Worm (Caenorhabditis elegans) whole organism, L1 larva: Measurements from ENCODE around the gene nlp-11.

ENCODE experiments used
- C04F5.9 ChIP-seq: sonication (generic microtip); optimal IDR thresholded peaks from 2 replicates; lab custom pipeline; 2016; ENCODE audit warnings: missing genetic modification characterization, missing compliant biosample characterization
- C34B4.2 ChIP-seq: sonication (generic microtip); optimal IDR thresholded peaks from 2 replicates; lab custom pipeline; 2017; ENCODE audit warnings: mild to moderate bottlenecking, missing genetic modification characterization, missing compliant biosample characterization
- aha-1 ChIP-seq: fragments of 150-350 bp; optimal IDR thresholded peaks from 2 replicates; lab custom pipeline; 2014; ENCODE audit warnings: missing biosample characterization, missing genetic modification characterization
- alr-1 ChIP-seq: fragments of 200-800 bp; sonication (Bioruptor generic); optimal IDR thresholded peaks from 2 replicates; lab custom pipeline; 2018; ENCODE audit warnings: borderline replicate concordance, mild to moderate bottlenecking, missing genetic modification characterization, missing compliant biosample characterization
- ceh-63 ChIP-seq: fragments of 200-800 bp; sonication (Bioruptor generic); optimal IDR thresholded peaks from 2 replicates; lab custom pipeline; 2018; ENCODE audit warnings: mild to moderate bottlenecking, missing genetic modification characterization, missing compliant biosample characterization
- ceh-8 ChIP-seq: fragments of 200-800 bp; sonication (Bioruptor generic); optimal IDR thresholded peaks from 2 replicates; lab custom pipeline; 2018; ENCODE audit warnings: mild to moderate bottlenecking, missing genetic modification characterization, moderate library complexity, missing compliant biosample characterization
- ceh-90 ChIP-seq: sonication (generic microtip); optimal IDR thresholded peaks from 2 replicates; lab custom pipeline; 2016; ENCODE audit warnings: missing genetic modification characterization, missing compliant biosample characterization
- dsc-1 ChIP-seq: sonication (generic microtip); optimal IDR thresholded peaks from 2 replicates; lab custom pipeline; 2016; ENCODE audit warnings: mild to moderate bottlenecking, missing genetic modification characterization, missing compliant biosample characterization
- efl-1 ChIP-seq, 4 experiments: fragments of 150-350 bp; optimal IDR thresholded peaks in 3 of 4; peaks in 1 of 4; 1 replicate in 1 of 4; 2 replicates in 3 of 4; lab custom pipeline; 2014; ENCODE audit warnings: missing biosample characterization in 2 of 4, missing genetic modification characterization in 2 of 4, missing genetic modification reagents in 2 of 4
- egl-13 ChIP-seq: sonication (generic microtip); optimal IDR thresholded peaks from 2 replicates; lab custom pipeline; 2016; ENCODE audit warnings: missing genotype, missing genetic modification reagents, missing genetic modification characterization, missing compliant biosample characterization
- elt-2 ChIP-seq: sonication (generic microtip); optimal IDR thresholded peaks from 2 replicates; lab custom pipeline; 2016; ENCODE audit warnings: missing genetic modification characterization, mild to moderate bottlenecking, inconsistent platforms, missing compliant biosample characterization, missing genetic modification reagents
- fkh-10 ChIP-seq: sonication (generic microtip); optimal IDR thresholded peaks from 2 replicates; lab custom pipeline; 2017; ENCODE audit warnings: missing biosample characterization, missing genetic modification reagents, missing genetic modification characterization
- fkh-8 ChIP-seq: sonication (generic microtip); optimal IDR thresholded peaks from 2 replicates; lab custom pipeline; 2016; ENCODE audit warnings: mild to moderate bottlenecking, missing genetic modification characterization, missing compliant biosample characterization
- grh-1 ChIP-seq: fragments of 200-800 bp; sonication (Bioruptor generic); IDR thresholded peaks from 2 replicates; pipeline ENCODE4 v1.3.6; 2022; ENCODE audit warnings: missing genetic modification reagents, missing genetic modification characterization, missing compliant biosample characterization
- hlh-17 ChIP-seq: fragments of 200-800 bp; sonication (Bioruptor generic); optimal IDR thresholded peaks from 2 replicates; lab custom pipeline; 2018; ENCODE audit warnings: missing genetic modification characterization, mild to moderate bottlenecking, missing compliant biosample characterization, moderate library complexity, borderline replicate concordance
- lin-13 ChIP-seq: fragments of 150-350 bp; optimal IDR thresholded peaks from 2 replicates; lab custom pipeline; 2014; ENCODE audit warnings: missing biosample characterization, missing genetic modification reagents, missing genetic modification characterization
- lin-14 ChIP-seq: fragments of 200-800 bp; sonication (Bioruptor generic); optimal IDR thresholded peaks from 2 replicates; lab custom pipeline; 2018; ENCODE audit warnings: mild to moderate bottlenecking, missing genetic modification characterization, moderate library complexity, missing compliant biosample characterization
- lin-15B ChIP-seq: fragments of 150-350 bp; sonication (generic microtip); optimal IDR thresholded peaks from 3 replicates; lab custom pipeline; 2014; ENCODE audit warnings: missing biosample characterization, missing genetic modification characterization
- lin-35 ChIP-seq, 2 experiments: fragments of 150-350 bp; optimal IDR thresholded peaks; 2 replicates each; lab custom pipeline; 2014; ENCODE audit warnings: missing biosample characterization in 2 of 2, missing genetic modification characterization in 2 of 2, missing genetic modification reagents in 2 of 2
- lsy-2 ChIP-seq, 2 experiments: fragments of 150-350 bp; optimal IDR thresholded peaks; 2 replicates each; lab custom pipeline; 2014; ENCODE audit warnings: missing biosample characterization in 2 of 2, missing genetic modification characterization in 2 of 2
- mdl-1 ChIP-seq, 2 experiments: fragments of 150-350 bp; optimal IDR thresholded peaks; 2 replicates each; lab custom pipeline; 2014 to 2017; ENCODE audit warnings: missing biosample characterization in 2 of 2, missing genetic modification characterization in 2 of 2, inconsistent platforms in 1 of 2
- mef-2 ChIP-seq: fragments of 150-350 bp; optimal IDR thresholded peaks from 2 replicates; lab custom pipeline; 2014; ENCODE audit warnings: missing biosample characterization, missing genetic modification characterization
- nhr-28 ChIP-seq: fragments of 150-350 bp; optimal IDR thresholded peaks from 2 replicates; lab custom pipeline; 2014; ENCODE audit warnings: missing biosample characterization, missing genetic modification characterization
- nhr-47 ChIP-seq: sonication (generic microtip); optimal IDR thresholded peaks from 2 replicates; lab custom pipeline; 2016; ENCODE audit warnings: mild to moderate bottlenecking, missing genetic modification characterization, moderate library complexity, missing compliant biosample characterization
- nhr-84 ChIP-seq: sonication (generic microtip); optimal IDR thresholded peaks from 2 replicates; lab custom pipeline; 2017; ENCODE audit warnings: missing biosample characterization, missing genetic modification characterization
- pag-3 ChIP-seq: sonication (generic microtip); optimal IDR thresholded peaks from 2 replicates; lab custom pipeline; 2017; ENCODE audit warnings: missing genetic modification characterization, mild to moderate bottlenecking, missing compliant biosample characterization, antibody characterized with exemption, borderline replicate concordance; ENCODE audit not compliant: insufficient read depth
- pax-3 ChIP-seq: fragments of 200-800 bp; sonication (Bioruptor generic); optimal IDR thresholded peaks from 2 replicates; lab custom pipeline; 2018; ENCODE audit warnings: mild to moderate bottlenecking, missing genetic modification characterization, moderate library complexity, missing compliant biosample characterization
- pqm-1 ChIP-seq: sonication (generic microtip); optimal IDR thresholded peaks from 3 replicates; lab custom pipeline; 2017; ENCODE audit warnings: missing biosample characterization, missing genetic modification characterization
- skn-1 ChIP-seq: fragments of 150-350 bp; optimal IDR thresholded peaks from 2 replicates; lab custom pipeline; 2014; ENCODE audit warnings: missing biosample characterization, missing genetic modification characterization
- snpc-4 ChIP-seq: fragments of 150-350 bp; optimal IDR thresholded peaks from 2 replicates; lab custom pipeline; 2014; ENCODE audit warnings: missing biosample characterization, missing genetic modification characterization
- sptf-1 ChIP-seq: fragments of 150-350 bp; optimal IDR thresholded peaks from 2 replicates; lab custom pipeline; 2014; ENCODE audit warnings: missing biosample characterization, missing genetic modification characterization
- tlp-1 ChIP-seq: fragments of 150-350 bp; optimal IDR thresholded peaks from 2 replicates; lab custom pipeline; 2014; ENCODE audit warnings: missing biosample characterization, missing genetic modification characterization
- unc-130 ChIP-seq: fragments of 150-350 bp; optimal IDR thresholded peaks from 2 replicates; lab custom pipeline; 2017; ENCODE audit warnings: missing biosample characterization, missing genetic modification characterization, inconsistent platforms
- unc-86 ChIP-seq: sonication (generic microtip); optimal IDR thresholded peaks from 2 replicates; lab custom pipeline; 2016; ENCODE audit warnings: missing genetic modification characterization, missing compliant biosample characterization
- unc-98 ChIP-seq: fragments of 200-800 bp; sonication (Bioruptor generic); IDR thresholded peaks from 2 replicates; pipeline ENCODE4 v1.3.6; 2022; ENCODE audit warnings: missing genetic modification characterization, missing compliant biosample characterization
- zag-1 ChIP-seq: fragments of 150-350 bp; optimal IDR thresholded peaks from 2 replicates; lab custom pipeline; 2014; ENCODE audit warnings: missing biosample characterization, missing genetic modification characterization

The nlp-11 gene

DNA sequence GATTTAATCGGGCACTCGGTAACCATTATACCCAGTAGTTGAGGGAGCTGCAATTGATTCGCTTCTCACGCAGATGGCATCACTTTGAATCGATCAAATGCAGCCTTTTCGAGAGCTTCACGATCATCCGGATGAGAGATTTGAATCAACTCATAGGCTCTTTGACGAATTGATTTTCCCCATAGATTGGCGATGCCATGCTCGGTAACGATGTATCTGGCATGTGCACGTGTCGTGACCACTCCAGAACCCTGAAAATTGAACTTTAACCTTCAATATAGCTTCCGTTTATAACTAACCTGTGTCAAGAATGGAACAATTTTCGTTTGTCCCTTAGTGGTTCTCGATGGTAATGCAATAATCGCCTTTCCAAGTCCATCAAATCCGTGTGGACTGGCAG, 7.6 kb downstream of the nlp-11 start:
- TF ChIP-seq unc-130 (tag; lab: Kevin White, UChicago) (no peak), lsy-2 (tag; optimal IDR thresholded peaks at IDR 0.05; lab: Kevin White, UChicago) (no peak), C04F5.9 (tag; lab: Kevin White, UChicago) (no peak), dsc-1 (tag; lab: Kevin White, UChicago) (no peak), skn-1 (tag; lab: Kevin White, UChicago) (no peak)

- TF ChIP-seq mdl-1 (tag; optimal IDR thresholded peaks at IDR 0.05; lab: Kevin White, UChicago) (no peak), fkh-10 (GFP tag; lab: Kevin White, UChicago) (peak; percentile 76), lin-14 (GFP tag; lab: Kevin White, UChicago) (peak; percentile 56), pax-3 (tag; lab: Kevin White, UChicago) (no peak)
- TF ChIP-seq, all 84 proteins: peak for 2
These were observed 9.7 kb downstream of the nlp-11 start for ce11 chrII:9682044-9682443.

DNA sequence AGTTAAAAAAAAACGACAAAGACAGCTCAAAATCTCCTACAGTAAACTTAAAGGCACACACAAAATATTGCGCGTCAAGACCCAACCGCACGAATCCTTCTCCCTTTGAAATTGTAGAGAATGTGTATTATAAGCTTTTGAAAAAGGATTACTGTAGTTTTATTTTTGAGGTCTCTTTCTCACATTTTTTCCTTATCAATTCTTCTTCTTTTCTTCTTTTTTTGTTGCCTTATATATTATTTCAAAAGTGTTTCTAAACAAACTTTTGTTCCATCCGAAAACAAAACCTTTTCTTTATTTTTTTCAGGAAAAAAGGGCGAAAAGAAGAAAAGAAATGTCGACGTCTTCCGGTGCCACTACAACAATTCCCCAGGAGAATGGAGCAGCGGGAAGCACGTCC, 11.2 kb downstream of the nlp-11 start, which contains the start of gene ZK1320.13:
Gene ZK1320.13 (plus strand): TSS at position 301 of the 400 bp plus-strand sequence.
- TF ChIP-seq tlp-1 (tag; lab: Kevin White, UChicago) (no peak), lin-14 (GFP tag; lab: Kevin White, UChicago) (peak; percentile 28)

ce11 chrII:9679842-9680241, 11.9 kb downstream of the nlp-11 start:
- TF ChIP-seq lin-14 (GFP tag; lab: Kevin White, UChicago) (peak; percentile 26), ceh-8 (GFP tag; lab: Kevin White, UChicago) (no peak), snpc-4 (tag; lab: Kevin White, UChicago) (no peak)

DNA sequence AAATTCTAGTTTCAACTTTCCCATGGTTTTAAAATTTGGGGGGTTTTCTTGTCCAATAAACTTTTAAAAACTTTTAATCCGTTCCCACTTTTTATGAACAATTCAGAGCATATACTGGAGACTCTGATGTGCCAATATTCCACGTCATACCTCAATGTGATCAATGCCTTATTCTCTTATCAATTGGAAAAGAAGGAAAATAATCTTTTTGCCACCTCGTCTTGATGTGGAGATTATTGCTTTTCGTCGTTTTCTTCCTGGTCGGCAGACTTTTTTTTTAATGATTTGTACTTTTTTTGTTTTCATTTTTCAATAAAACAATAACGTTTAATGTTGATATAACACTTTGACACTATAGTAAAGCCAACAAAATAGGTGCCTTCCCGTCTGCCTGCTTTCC, 14.3 kb downstream of the nlp-11 start:
- TF ChIP-seq efl-1 (optimal IDR thresholded peaks at IDR 0.05; lab: Kevin White, UChicago) (no peak), efl-1 (GFP tag; optimal IDR thresholded peaks at IDR 0.05 in 1 of 2; lab: Kevin White, UChicago) (no peak), elt-2 (tag; lab: Kevin White, UChicago) (peak; percentile 17), nhr-84 (tag; lab: Kevin White, UChicago) (no peak), dsc-1 (tag; lab: Kevin White, UChicago) (peak; percentile 14), sptf-1 (no peak)

DNA sequence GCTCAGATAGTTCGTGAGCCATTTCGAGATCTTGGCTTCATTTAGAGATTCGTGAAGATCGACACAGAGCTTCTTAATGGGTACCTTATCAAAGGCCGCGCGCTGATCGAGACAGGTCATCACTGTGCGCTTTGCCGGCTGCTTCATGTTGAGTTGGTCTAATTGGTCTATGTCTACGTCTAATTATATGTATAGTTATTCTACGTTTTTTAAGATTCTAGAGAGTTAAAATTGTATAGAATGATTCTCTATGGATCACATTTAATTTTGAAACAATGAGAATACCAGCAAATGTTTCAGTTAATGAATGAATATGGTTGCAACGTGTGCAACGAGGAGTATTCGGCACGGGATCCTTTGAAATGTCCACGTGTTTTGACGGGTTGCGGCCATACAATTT, 17.1 kb downstream of the nlp-11 start, which contains the start of gene arc-1:
Gene arc-1 (plus strand): TSS at position 301 of the 400 bp plus-strand sequence.
- no peak for TF ChIP-seq nhr-47 (tag; lab: Kevin White, UChicago)
- TF ChIP-seq lin-13 (GFP tag; lab: Kevin White, UChicago): no peak
- no peak for TF ChIP-seq fkh-8 (tag; lab: Kevin White, UChicago)
- no peak for TF ChIP-seq mef-2 (tag; lab: Kevin White, UChicago)
- TF ChIP-seq lin-14 (GFP tag; lab: Kevin White, UChicago): no peak
- TF ChIP-seq hlh-17: no peak
- no peak for TF ChIP-seq nhr-28 (tag; lab: Kevin White, UChicago)
- no peak for TF ChIP-seq C34B4.2
- no peak for TF ChIP-seq dsc-1 (tag; lab: Kevin White, UChicago)

DNA sequence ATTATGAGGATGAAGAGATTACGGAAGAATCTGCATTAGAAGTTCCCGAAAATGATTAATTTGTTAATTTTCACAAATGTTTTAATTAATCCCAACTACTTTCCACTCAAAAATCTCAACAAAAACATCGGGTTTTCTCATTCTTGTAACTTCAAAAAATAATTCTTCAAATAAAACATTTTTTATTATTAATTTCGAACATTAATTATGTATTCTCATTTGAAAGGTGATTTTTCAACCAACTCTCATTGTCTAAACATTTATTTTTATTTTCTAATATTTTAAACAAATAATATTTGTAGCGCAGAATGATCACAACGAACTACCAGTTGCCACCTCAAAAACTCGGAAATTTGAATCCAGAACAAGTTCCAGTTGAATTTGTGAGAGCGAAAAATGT, 20.4 kb downstream of the nlp-11 start, which contains the start of gene ZK1320.7:
Gene ZK1320.7 (plus strand): TSS at position 301 of the 400 bp plus-strand sequence.
- TF ChIP-seq grh-1 (GFP tag; lab: Robert Waterston, UW): no peak
- no peak for TF ChIP-seq pax-3 (tag; lab: Kevin White, UChicago)
- no peak for TF ChIP-seq efl-1 (optimal IDR thresholded peaks at IDR 0.05; lab: Kevin White, UChicago)
- TF ChIP-seq efl-1 (GFP tag; optimal IDR thresholded peaks at IDR 0.05 in 1 of 2; lab: Kevin White, UChicago): peak in 1 of 2 experiments; percentile 1
- TF ChIP-seq, all 84 proteins: peak for 1

ce11 chrII:9668959-9669358, 22.8 kb downstream of the nlp-11 start, which contains the start of gene taf-8:
Gene taf-8 (plus strand): TSS chrII:9669318.
- no peak for TF ChIP-seq pag-3 (tag; lab: Kevin White, UChicago)
- TF ChIP-seq grh-1 (GFP tag; lab: Robert Waterston, UW): no peak
- TF ChIP-seq hlh-17: no peak
- peak; percentile 13 for TF ChIP-seq skn-1 (tag; lab: Kevin White, UChicago)
- no peak for TF ChIP-seq aha-1 (tag; lab: Kevin White, UChicago)
- no peak for TF ChIP-seq ceh-63 (GFP tag; lab: Kevin White, UChicago)
- TF ChIP-seq lin-35 (GFP tag; optimal IDR thresholded peaks at IDR 0.05; lab: Kevin White, UChicago): peak; percentile 72 to 73
- no peak for TF ChIP-seq pqm-1 (tag; lab: Kevin White, UChicago)
- TF ChIP-seq lin-15B (tag; lab: Kevin White, UChicago): peak; percentile 24
- TF ChIP-seq zag-1 (tag; lab: Kevin White, UChicago): no peak
- TF ChIP-seq unc-86: peak; percentile 20
- no peak for TF ChIP-seq unc-98 (GFP tag; lab: Robert Waterston, UW)
- TF ChIP-seq ceh-90 (tag; lab: Kevin White, UChicago): peak; percentile 16
- TF ChIP-seq egl-13 (tag; lab: Kevin White, UChicago): peak; percentile 8
- TF ChIP-seq alr-1 (tag; lab: Kevin White, UChicago): no peak
